Fruit fly (Drosophila melanogaster): ENCODE results near the gene Mur89F.

Mur89F gene

DNA sequence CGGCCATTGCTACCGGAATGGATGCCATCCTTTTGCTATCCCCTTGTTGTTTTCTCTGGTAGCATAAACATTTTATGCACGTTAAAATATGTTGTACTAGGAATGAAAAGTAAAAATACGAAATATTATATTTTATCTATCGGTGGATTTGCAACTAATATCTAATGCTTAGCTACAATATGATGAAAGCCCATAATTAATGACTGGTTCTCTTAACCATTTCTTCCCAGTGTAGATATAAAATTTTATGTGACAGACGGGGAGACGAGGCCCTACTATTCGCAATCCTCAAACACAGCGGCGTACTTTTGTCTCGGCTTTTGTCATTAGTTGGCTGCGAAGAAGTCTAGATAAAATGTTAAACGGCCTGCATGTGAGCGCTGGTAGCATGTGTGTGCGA, 35.0 kb upstream of the Mur89F start:
- TF ChIP-seq wek (GFP tag; optimal IDR thresholded peaks at IDR 0.05) (no peak), CG15514 (GFP tag; optimal IDR thresholded peaks at IDR 0.05) (peak; percentile 2), Hmr (GFP tag; optimal IDR thresholded peaks at IDR 0.05) (peak; percentile 37), CG2116 (GFP tag; optimal IDR thresholded peaks at IDR 0.05) (no peak), row (GFP tag; IDR thresholded peaks at IDR 0.05) (peak; percentile 46; the same call in 1 of the 3 replicates), en (GFP tag; optimal IDR thresholded peaks at IDR 0.05) (no peak), ttk (GFP tag; IDR thresholded peaks at IDR 0.05) (no peak), Oaz (GFP tag; IDR thresholded peaks at IDR 0.05) (no peak), CG17385 (GFP tag; optimal IDR thresholded peaks at IDR 0.05) (no peak), stwl (tag; optimal IDR thresholded peaks at IDR 0.05) (no peak), CG18599 (GFP tag; optimal IDR thresholded peaks at IDR 0.05) (peak; percentile 72), Kr (GFP tag; optimal IDR thresholded peaks at IDR 0.05) (no peak), Meics (GFP tag; optimal IDR thresholded peaks at IDR 0.05) (peak; percentile 18), slbo (GFP tag; IDR thresholded peaks at IDR 0.05) (peak; percentile 51; the same call in 1 of the 2 replicates), CG1024 (GFP tag; IDR thresholded peaks at IDR 0.05) (no peak), CG13775 (GFP tag; optimal IDR thresholded peaks at IDR 0.05) (no peak), kah (GFP tag; optimal IDR thresholded peaks at IDR 0.05) (no peak), ab (GFP tag; optimal IDR thresholded peaks at IDR 0.05) (no peak), Adf1 (GFP tag; IDR thresholded peaks at IDR 0.05) (no peak), knrl (GFP tag; IDR thresholded peaks at IDR 0.05; ENCODE audit: partially characterized antibody) (no peak), CG15269 (tag; optimal IDR thresholded peaks at IDR 0.05) (peak; percentile 7), gem (tag; optimal IDR thresholded peaks at IDR 0.05) (peak; percentile 40), abd-A (tag; optimal IDR thresholded peaks at IDR 0.05) (peak; percentile 66), Hr3 (GFP tag; optimal IDR thresholded peaks at IDR 0.05) (no peak), CG10366 (GFP tag; IDR thresholded peaks at IDR 0.05) (no peak), CG9932 (GFP tag; IDR thresholded peaks at IDR 0.05) (peak; percentile 33; the same call in 1 of the 2 replicates), CG17359 (tag; optimal IDR thresholded peaks at IDR 0.05) (peak; percentile 10), zen2 (GFP tag; IDR thresholded peaks at IDR 0.05; ENCODE audit: partially characterized antibody) (no peak), Ptx1 (GFP tag; IDR thresholded peaks at IDR 0.05) (0 out of 2 replicates have a peak, but pooled peaks have one; percentile 5), Hr39 (optimal IDR thresholded peaks at IDR 0.05) (no peak), CG6813 (GFP tag; optimal IDR thresholded peaks at IDR 0.05) (no peak), Sox102F (GFP tag; optimal IDR thresholded peaks at IDR 0.05) (peak; percentile 35), HmgD (GFP tag; optimal IDR thresholded peaks at IDR 0.05) (no peak), CG2678 (tag; optimal IDR thresholded peaks at IDR 0.05) (peak; percentile 51), chm (GFP tag; IDR thresholded peaks at IDR 0.05) (no peak), CG18262 (tag; optimal IDR thresholded peaks at IDR 0.05) (no peak), grau (tag; optimal IDR thresholded peaks at IDR 0.05) (peak; percentile 29), lab (GFP tag; optimal IDR thresholded peaks at IDR 0.05) (peak; percentile 50), NFAT (GFP tag; IDR thresholded peaks at IDR 0.05) (no peak), CG3281 (GFP tag; optimal IDR thresholded peaks at IDR 0.05) (peak; percentile 30), p53 (GFP tag; optimal IDR thresholded peaks at IDR 0.05) (no peak), gt (GFP tag; IDR thresholded peaks at IDR 0.05) (no peak), Hr51 (GFP tag; optimal IDR thresholded peaks at IDR 0.05) (peak in 1 of 2 experiments; percentile 40), CG10209 (GFP tag; optimal IDR thresholded peaks at IDR 0.05) (peak; percentile 12), pb (GFP tag; optimal IDR thresholded peaks at IDR 0.05) (no peak), cwo (GFP tag; optimal IDR thresholded peaks at IDR 0.05) (peak; percentile 43), Oli (tag; optimal IDR thresholded peaks at IDR 0.05) (no peak), jumu (GFP tag; optimal IDR thresholded peaks at IDR 0.05) (no peak), CG13424 (tag; optimal IDR thresholded peaks at IDR 0.05) (peak; percentile 16), MESR4 (GFP tag; optimal IDR thresholded peaks at IDR 0.05) (no peak), CG4404 (GFP tag; IDR thresholded peaks at IDR 0.05) (no peak)
